Worm (Caenorhabditis elegans) whole organism, L4/young adult: ENCODE measurements around the gene npr-12.

Experiments used
- W03F9.2 ChIP-seq: fragments of 150-350 bp; optimal IDR thresholded peaks from 2 replicates; lab custom pipeline; 2014; ENCODE audit warnings: missing biosample characterization, missing genetic modification characterization
- dao-5 ChIP-seq: sonication (generic microtip); optimal IDR thresholded peaks from 2 replicates; lab custom pipeline; 2016; ENCODE audit warnings: missing genotype, missing genetic modification characterization, moderate library complexity, missing compliant biosample characterization
- him-1 ChIP-seq: sonication (generic microtip); optimal IDR thresholded peaks from 2 replicates; lab custom pipeline; 2016; ENCODE audit warnings: missing genotype, missing genetic modification reagents, missing genetic modification characterization, missing compliant biosample characterization

ce11 chrIV:6923070-6923469 is 14.4 kb downstream of the npr-12 start, which contains the start of gene T22D1.1:
- no peak for TF ChIP-seq him-1
- TF ChIP-seq W03F9.2 = no peak
- no peak for TF ChIP-seq dao-5
